Fruit fly (Drosophila melanogaster): ENCODE data around the gene Strip.
A peak's percentile ranks its signal among the peaks of the same experiment; 100 is the strongest.

The Strip gene

dm6 chr3L:3284900-3285299, 43.8 kb downstream of the Strip start:
- TF ChIP-seq lola (GFP tag; optimal IDR thresholded peaks at IDR 0.05) (no peak), Vsx2 (GFP tag; optimal IDR thresholded peaks at IDR 0.05; ENCODE audit: partially characterized antibody) (no peak), dmrt93B (GFP tag; optimal IDR thresholded peaks at IDR 0.05) (no peak), Jra (GFP tag; optimal IDR thresholded peaks at IDR 0.05) (no peak), Rel (GFP tag; optimal IDR thresholded peaks at IDR 0.05) (no peak), Rel (tag; optimal IDR thresholded peaks at IDR 0.05) (no peak), GATAd (GFP tag; optimal IDR thresholded peaks at IDR 0.05) (no peak), usp (GFP tag; optimal IDR thresholded peaks at IDR 0.05) (no peak), jim (GFP tag; optimal IDR thresholded peaks at IDR 0.05) (no peak), sv (GFP tag; optimal IDR thresholded peaks at IDR 0.05) (no peak), fru (GFP tag; optimal IDR thresholded peaks at IDR 0.05) (no peak)

- TF ChIP-seq Jra (GFP tag; optimal IDR thresholded peaks at IDR 0.05) (no peak), Hnf4 (GFP tag; optimal IDR thresholded peaks at IDR 0.05) (no peak), Mio (GFP tag; optimal IDR thresholded peaks at IDR 0.05) (no peak), foxo (GFP tag; optimal IDR thresholded peaks at IDR 0.05) (no peak), rgr (GFP tag; optimal IDR thresholded peaks at IDR 0.05) (no peak), dl (GFP tag; optimal IDR thresholded peaks at IDR 0.05; ENCODE audit: insufficient read depth in 1 of 2, partially characterized antibody in 2 of 2) (no peak), sv (GFP tag; optimal IDR thresholded peaks at IDR 0.05) (no peak), CG32264 (GFP tag; optimal IDR thresholded peaks at IDR 0.05) (no peak), jim (GFP tag; optimal IDR thresholded peaks at IDR 0.05) (no peak)
Measured at dm6 chr3L:3283264-3283663, 45.4 kb downstream of the Strip start.

dm6 chr3L:3279930-3280329, 48.7 kb downstream of the Strip start, which contains the start of gene CG12017:
CG12017 (plus strand) TSS chr3L:3280239.
- TF ChIP-seq lola (GFP tag; optimal IDR thresholded peaks at IDR 0.05) (no peak), Sp1 (GFP tag; optimal IDR thresholded peaks at IDR 0.05) (no peak), ey (GFP tag; optimal IDR thresholded peaks at IDR 0.05) (no peak), dl (GFP tag; optimal IDR thresholded peaks at IDR 0.05; ENCODE audit: insufficient read depth in 1 of 2, partially characterized antibody in 2 of 2) (no peak), jim (GFP tag; optimal IDR thresholded peaks at IDR 0.05) (no peak), Myc (optimal IDR thresholded peaks at IDR 0.05) (no peak), foxo (GFP tag; optimal IDR thresholded peaks at IDR 0.05) (no peak), pan (optimal IDR thresholded peaks at IDR 0.05) (no peak)

dm6 chr3L:3276930-3277329, 51.7 kb downstream of the Strip start:
- TF ChIP-seq Rel (GFP tag; optimal IDR thresholded peaks at IDR 0.05) (no peak), Rel (tag; optimal IDR thresholded peaks at IDR 0.05) (no peak), Myc (optimal IDR thresholded peaks at IDR 0.05) (peak; percentile 45), Vsx2 (GFP tag; optimal IDR thresholded peaks at IDR 0.05; ENCODE audit: partially characterized antibody) (peak; percentile 73), N (GFP tag; optimal IDR thresholded peaks at IDR 0.05) (peak; percentile 29)

dm6 chr3L:3274463-3275177, 54.1 kb downstream of the Strip start:
- TF ChIP-seq CG32264 (GFP tag; optimal IDR thresholded peaks at IDR 0.05): no peak
- TF ChIP-seq dsf (GFP tag; optimal IDR thresholded peaks at IDR 0.05; ENCODE audit: borderline replicate concordance): no peak
- no peak for TF ChIP-seq Jra (GFP tag; optimal IDR thresholded peaks at IDR 0.05)
- no peak for TF ChIP-seq dl (GFP tag; optimal IDR thresholded peaks at IDR 0.05; ENCODE audit: insufficient read depth in 1 of 2, partially characterized antibody in 2 of 2)
- TF ChIP-seq tai (GFP tag; optimal IDR thresholded peaks at IDR 0.05): no peak
- TF ChIP-seq OdsH (GFP tag; optimal IDR thresholded peaks at IDR 0.05): no peak
- no peak for TF ChIP-seq Rel (GFP tag; optimal IDR thresholded peaks at IDR 0.05)
- peak; percentile 8 for TF ChIP-seq Rel (tag; optimal IDR thresholded peaks at IDR 0.05)

Measured in whole organism, wandering third instar larva.